Worm (Caenorhabditis elegans) whole organism, young adult: ENCODE results near the gene cyp-13A11.
A peak's percentile ranks its signal among the peaks of the same experiment; 100 is the strongest.

Experiments used
- C17E4.6 ChIP-seq: fragments of 200-800 bp; sonication (Bioruptor generic); IDR thresholded peaks from 2 replicates; pipeline ENCODE4 v1.3.6; 2022; ENCODE audit warnings: missing genetic modification reagents, missing genetic modification characterization, missing compliant biosample characterization
- D2030.7 ChIP-seq: fragments of 200-800 bp; sonication (Bioruptor generic); IDR thresholded peaks from 2 replicates; pipeline ENCODE4 v1.3.6; 2022; ENCODE audit warnings: missing genetic modification reagents, missing genetic modification characterization, missing compliant biosample characterization
- F33H1.4 ChIP-seq: fragments of 200-800 bp; sonication (Bioruptor generic); IDR thresholded peaks from 2 replicates; pipeline ENCODE4 v1.3.6; 2022; ENCODE audit warnings: missing genetic modification reagents, missing genetic modification characterization, missing compliant biosample characterization
- F55B11.4 ChIP-seq: sonication (generic microtip); optimal IDR thresholded peaks from 2 replicates; lab custom pipeline; 2016; ENCODE audit warnings: missing compliant biosample characterization, missing genetic modification characterization, borderline replicate concordance; ENCODE audit not compliant: insufficient read depth
- T07F8.4 ChIP-seq: sonication (generic microtip); optimal IDR thresholded peaks from 2 replicates; lab custom pipeline; 2016; ENCODE audit warnings: mild to moderate bottlenecking, missing genetic modification characterization, moderate library complexity, missing compliant biosample characterization
- Y53G8AR.9 ChIP-seq: fragments of 200-800 bp; sonication (Bioruptor generic); conservative IDR thresholded peaks from 2 replicates; pipeline ENCODE4 v1.3.6; 2022; ENCODE audit warnings: missing genetic modification reagents, missing genetic modification characterization, missing compliant biosample characterization
- Y56A3A.18 ChIP-seq: fragments of 200-800 bp; sonication (Bioruptor generic); IDR thresholded peaks from 2 replicates; pipeline ENCODE4 v1.3.6; 2022; ENCODE audit warnings: missing genetic modification reagents, missing genetic modification characterization, missing compliant biosample characterization
- Y67H2A.10 ChIP-seq: fragments of 200-800 bp; sonication (Bioruptor generic); conservative IDR thresholded peaks from 2 replicates; pipeline ENCODE4 v1.3.6; 2022; ENCODE audit warnings: missing genetic modification reagents, missing genetic modification characterization, missing compliant biosample characterization
- Y79H2A.3 ChIP-seq: fragments of 200-800 bp; sonication (Bioruptor generic); conservative IDR thresholded peaks from 2 replicates; pipeline ENCODE4 v1.3.6; 2022; ENCODE audit warnings: missing genetic modification reagents, missing genetic modification characterization, missing compliant biosample characterization
- attf-6 ChIP-seq: fragments of 200-800 bp; sonication (Bioruptor generic); IDR thresholded peaks from 2 replicates; pipeline ENCODE4 v1.3.6; 2022; ENCODE audit warnings: missing genetic modification reagents, missing genetic modification characterization, missing compliant biosample characterization
- bed-1 ChIP-seq: fragments of 200-800 bp; sonication (Bioruptor generic); IDR thresholded peaks from 2 replicates; pipeline ENCODE4 v1.3.6; 2022; ENCODE audit warnings: missing genetic modification reagents, missing genetic modification characterization, missing compliant biosample characterization
- cebp-2 ChIP-seq: fragments of 200-800 bp; sonication (Bioruptor generic); IDR thresholded peaks from 2 replicates; pipeline ENCODE4 v1.3.6; 2022; ENCODE audit warnings: missing genetic modification characterization, missing compliant biosample characterization
- ceh-100 ChIP-seq: fragments of 200-800 bp; sonication (Bioruptor generic); IDR thresholded peaks from 2 replicates; pipeline ENCODE4 v1.3.6; 2022; ENCODE audit warnings: missing genetic modification reagents, missing genetic modification characterization, missing compliant biosample characterization
- ceh-58 ChIP-seq: fragments of 200-800 bp; sonication (Bioruptor generic); IDR thresholded peaks from 2 replicates; pipeline ENCODE4 v1.3.6; 2022; ENCODE audit warnings: missing genetic modification characterization, missing compliant biosample characterization
- ceh-79 ChIP-seq: sonication (generic microtip); optimal IDR thresholded peaks from 2 replicates; lab custom pipeline; 2017; ENCODE audit warnings: mild to moderate bottlenecking, missing genetic modification characterization, missing compliant biosample characterization
- ceh-91 ChIP-seq: fragments of 200-800 bp; sonication (Bioruptor generic); IDR thresholded peaks from 2 replicates; pipeline ENCODE4 v1.3.6; 2022; ENCODE audit warnings: missing genetic modification reagents, missing genetic modification characterization, missing compliant biosample characterization
- egl-44 ChIP-seq: fragments of 200-800 bp; sonication (Bioruptor generic); IDR thresholded peaks from 2 replicates; pipeline ENCODE4 v1.3.6; 2022; ENCODE audit warnings: missing genetic modification reagents, missing genetic modification characterization, missing compliant biosample characterization
- egrh-3 ChIP-seq: fragments of 200-800 bp; sonication (Bioruptor generic); IDR thresholded peaks from 2 replicates; pipeline ENCODE4 v1.3.6; 2022; ENCODE audit warnings: missing genetic modification reagents, missing genetic modification characterization, missing compliant biosample characterization
- fkh-3 ChIP-seq: sonication (generic microtip); optimal IDR thresholded peaks from 2 replicates; lab custom pipeline; 2016; ENCODE audit warnings: mild to moderate bottlenecking, missing genetic modification characterization, missing compliant biosample characterization
- gei-17 ChIP-seq: fragments of 200-800 bp; sonication (Bioruptor generic); optimal IDR thresholded peaks from 2 replicates; lab custom pipeline; 2018; ENCODE audit warnings: mild to moderate bottlenecking, missing genetic modification characterization, missing compliant biosample characterization
- him-1 ChIP-seq: sonication (generic microtip); optimal IDR thresholded peaks from 2 replicates; lab custom pipeline; 2016; ENCODE audit warnings: missing genotype, missing genetic modification reagents, missing genetic modification characterization, missing compliant biosample characterization
- hlh-12 ChIP-seq: sonication (generic microtip); optimal IDR thresholded peaks from 2 replicates; lab custom pipeline; 2016; ENCODE audit warnings: missing genetic modification characterization, missing compliant biosample characterization
- hmg-1.2 ChIP-seq: fragments of 200-800 bp; sonication (Bioruptor generic); IDR thresholded peaks from 2 replicates; pipeline ENCODE4 v1.3.6; 2022; ENCODE audit warnings: missing genetic modification reagents, missing genetic modification characterization, missing compliant biosample characterization
- let-607 ChIP-seq, 2 experiments: fragments of 200-800 bp in 1 of 2; sonication (Bioruptor generic) in 1 of 2; sonication (generic microtip) in 1 of 2; optimal IDR thresholded peaks; 2 replicates each; lab custom pipeline; 2016 to 2018; ENCODE audit warnings: mild to moderate bottlenecking in 2 of 2, missing compliant biosample characterization in 2 of 2, missing genetic modification characterization in 2 of 2, moderate library complexity in 2 of 2, missing genotype in 1 of 2
- lin-40 ChIP-seq: sonication (generic microtip); optimal IDR thresholded peaks from 2 replicates; lab custom pipeline; 2016; ENCODE audit warnings: missing genetic modification characterization, mild to moderate bottlenecking, missing compliant biosample characterization, missing genotype, missing genetic modification reagents
- lin-54 ChIP-seq: fragments of 200-800 bp; sonication (Bioruptor generic); optimal IDR thresholded peaks from 2 replicates; lab custom pipeline; 2018; ENCODE audit warnings: mild to moderate bottlenecking, missing genetic modification characterization, missing compliant biosample characterization
- madf-10 ChIP-seq: sonication (generic microtip); optimal IDR thresholded peaks from 2 replicates; lab custom pipeline; 2016; ENCODE audit warnings: mild to moderate bottlenecking, missing genetic modification characterization, missing compliant biosample characterization
- madf-3 ChIP-seq: fragments of 200-800 bp; sonication (Bioruptor generic); IDR thresholded peaks from 2 replicates; pipeline ENCODE4 v1.3.6; 2022; ENCODE audit warnings: missing genetic modification reagents, missing genetic modification characterization, missing compliant biosample characterization
- madf-8 ChIP-seq: fragments of 200-800 bp; sonication (Bioruptor generic); conservative IDR thresholded peaks from 2 replicates; pipeline ENCODE4 v1.3.6; 2022; ENCODE audit warnings: missing genetic modification reagents, missing genetic modification characterization, missing compliant biosample characterization
- mes-4 ChIP-seq: sonication (generic microtip); optimal IDR thresholded peaks from 2 replicates; lab custom pipeline; 2016; ENCODE audit warnings: missing genotype, missing genetic modification characterization, missing compliant biosample characterization
- mxl-1 ChIP-seq: sonication (generic microtip); optimal IDR thresholded peaks from 2 replicates; lab custom pipeline; 2016; ENCODE audit warnings: missing genetic modification characterization, missing compliant biosample characterization
- nhr-179 ChIP-seq: sonication (generic microtip); optimal IDR thresholded peaks from 2 replicates; lab custom pipeline; 2016; ENCODE audit warnings: mild to moderate bottlenecking, missing genetic modification characterization, missing compliant biosample characterization
- nhr-27 ChIP-seq: fragments of 200-800 bp; sonication (Bioruptor generic); optimal IDR thresholded peaks from 2 replicates; lab custom pipeline; 2018; ENCODE audit warnings: mild to moderate bottlenecking, missing genetic modification characterization, moderate library complexity, missing compliant biosample characterization
- nhr-80 ChIP-seq: sonication (generic microtip); optimal IDR thresholded peaks from 2 replicates; lab custom pipeline; 2016; ENCODE audit warnings: missing genetic modification characterization, missing compliant biosample characterization
- nhr-90 ChIP-seq: sonication (generic microtip); optimal IDR thresholded peaks from 2 replicates; lab custom pipeline; 2016; ENCODE audit warnings: missing genotype, mild to moderate bottlenecking, missing genetic modification characterization, missing compliant biosample characterization
- pbrm-1 ChIP-seq: fragments of 200-800 bp; sonication (Bioruptor generic); IDR thresholded peaks from 2 replicates; pipeline ENCODE4 v1.3.6; 2022; ENCODE audit warnings: missing genetic modification reagents, missing genetic modification characterization, missing compliant biosample characterization
- pha-4 ChIP-seq: fragments of 150-350 bp; sonication (generic microtip); optimal IDR thresholded peaks from 2 replicates; lab custom pipeline; 2014; ENCODE audit warnings: missing biosample characterization, missing genetic modification reagents, missing genetic modification characterization
- repo-1 ChIP-seq: sonication (generic microtip); optimal IDR thresholded peaks from 2 replicates; lab custom pipeline; 2017; ENCODE audit warnings: mild to moderate bottlenecking, missing genetic modification characterization, missing compliant biosample characterization
- rpc-1 ChIP-seq, 2 experiments: fragments of 150-350 bp in 1 of 2; sonication (generic microtip) in 1 of 2; optimal IDR thresholded peaks; 2 replicates each; lab custom pipeline; 2014 to 2018; ENCODE audit warnings: missing biosample characterization in 1 of 2, missing genetic modification characterization in 1 of 2, missing genetic modification reagents in 1 of 2, missing genotype in 1 of 2
- sdz-38 ChIP-seq: sonication (generic microtip); optimal IDR thresholded peaks from 2 replicates; lab custom pipeline; 2016; ENCODE audit warnings: missing genotype, missing genetic modification characterization, missing compliant biosample characterization
- somi-1 ChIP-seq: fragments of 200-800 bp; sonication (Bioruptor generic); optimal IDR thresholded peaks from 2 replicates; lab custom pipeline; 2018; ENCODE audit warnings: mild to moderate bottlenecking, missing genetic modification characterization, missing compliant biosample characterization
- tbx-9 ChIP-seq: sonication (generic microtip); optimal IDR thresholded peaks from 2 replicates; lab custom pipeline; 2016; ENCODE audit warnings: borderline replicate concordance, missing genetic modification characterization, inconsistent platforms, missing compliant biosample characterization
- tlf-1 ChIP-seq: fragments of 200-800 bp; sonication (Bioruptor generic); optimal IDR thresholded peaks from 2 replicates; lab custom pipeline; 2018; ENCODE audit warnings: mild to moderate bottlenecking, missing genetic modification characterization, missing compliant biosample characterization
- zim-3 ChIP-seq: sonication (generic microtip); optimal IDR thresholded peaks from 2 replicates; lab custom pipeline; 2017; ENCODE audit warnings: mild to moderate bottlenecking, missing genetic modification characterization, moderate library complexity, missing compliant biosample characterization
- ztf-26 ChIP-seq: sonication (generic microtip); optimal IDR thresholded peaks from 2 replicates; lab custom pipeline; 2017; ENCODE audit warnings: missing genetic modification characterization, missing compliant biosample characterization
- ztf-28 ChIP-seq: fragments of 200-800 bp; sonication (Bioruptor generic); IDR thresholded peaks from 2 replicates; pipeline ENCODE4 v1.3.6; 2022; ENCODE audit warnings: missing genetic modification reagents, missing genetic modification characterization, missing compliant biosample characterization
- ztf-3 ChIP-seq: fragments of 200-800 bp; sonication (Bioruptor generic); optimal IDR thresholded peaks from 2 replicates; lab custom pipeline; 2018; ENCODE audit warnings: mild to moderate bottlenecking, missing genetic modification characterization, missing compliant biosample characterization
- ztf-6 ChIP-seq: fragments of 200-800 bp; sonication (Bioruptor generic); IDR thresholded peaks from 2 replicates; pipeline ENCODE4 v1.3.6; 2022; ENCODE audit warnings: missing genetic modification reagents, missing genetic modification characterization, missing compliant biosample characterization

Gene cyp-13A11

DNA sequence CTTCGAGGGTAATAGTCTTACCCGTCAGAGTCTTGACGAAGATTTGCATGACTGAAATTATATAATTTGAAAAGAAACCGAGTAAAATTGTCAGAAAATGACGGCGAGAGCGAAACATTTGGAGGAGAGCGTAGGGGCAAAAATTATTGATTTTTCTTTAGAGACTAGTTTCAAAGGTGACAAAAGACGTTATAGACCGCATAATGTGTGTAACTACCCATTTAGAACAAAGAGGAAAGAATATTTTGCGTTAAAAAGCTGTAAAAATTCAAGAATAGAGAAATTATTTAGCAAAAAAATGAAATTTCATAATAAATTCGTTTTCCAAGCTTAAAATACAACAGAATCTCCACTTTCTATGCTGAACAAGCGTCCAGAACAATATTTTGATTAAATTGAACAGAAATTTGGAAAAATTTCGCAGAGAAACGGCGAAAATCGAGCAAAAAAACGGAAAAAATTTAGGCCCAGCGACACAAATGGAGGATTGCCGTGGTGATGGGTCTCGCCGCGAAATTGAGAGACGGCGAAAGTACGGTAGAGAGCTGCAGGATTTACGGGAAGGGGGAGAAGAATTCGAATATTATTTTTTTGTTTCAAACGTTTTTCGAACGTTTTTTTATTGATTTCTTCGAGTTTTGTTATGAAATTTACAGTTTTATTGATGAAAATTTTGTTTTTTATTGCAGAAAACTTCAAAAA, 42.2 kb upstream of the cyp-13A11 start, which contains the start of the genes ubq-2 and frg-1 (continued):
- TF ChIP-seq Y67H2A.10 = no peak
- TF ChIP-seq ceh-91 (GFP tag; lab: Robert Waterston, UW) = peak; percentile 60
- TF ChIP-seq somi-1 (GFP tag; lab: Kevin White, UChicago) = no peak
- TF ChIP-seq rpc-1 (optimal IDR thresholded peaks at IDR 0.05; lab: Kevin White, UChicago) = peak; percentile 10
- no peak for TF ChIP-seq rpc-1 (tag; optimal IDR thresholded peaks at IDR 0.05; lab: Kevin White, UChicago)
- TF ChIP-seq fkh-3 (tag; lab: Kevin White, UChicago) = no peak
- TF ChIP-seq tlf-1 (GFP tag; lab: Kevin White, UChicago) = peak; percentile 73
- peak; percentile 98 for TF ChIP-seq F33H1.4 (GFP tag; lab: Robert Waterston, UW)
- TF ChIP-seq hmg-1.2 (GFP tag; lab: Robert Waterston, UW) = peak; percentile 43
- TF ChIP-seq bed-1 = no peak
- TF ChIP-seq mes-4 (tag; lab: Kevin White, UChicago) = no peak
- no peak for TF ChIP-seq ztf-26 (tag; lab: Kevin White, UChicago)
- peak in 1 of 2 experiments; percentile 67 for TF ChIP-seq let-607 (tag; optimal IDR thresholded peaks at IDR 0.05; lab: Kevin White, UChicago)
- TF ChIP-seq egrh-3 (GFP tag; lab: Robert Waterston, UW) = peak; percentile 58; the same call in 1 of the 2 replicates
- no peak for TF ChIP-seq ceh-58 (GFP tag; lab: Robert Waterston, UW)
- no peak for TF ChIP-seq ztf-6
- peak; percentile 82 for TF ChIP-seq madf-3 (GFP tag; lab: Robert Waterston, UW)
- TF ChIP-seq cebp-2 (GFP tag; lab: Robert Waterston, UW) = no peak
- no peak for TF ChIP-seq Y56A3A.18 (GFP tag; lab: Robert Waterston, UW)
- 0 out of 2 replicates have a peak, but pooled peaks have one; percentile 32 for TF ChIP-seq ztf-28
- TF ChIP-seq attf-6 (GFP tag; lab: Robert Waterston, UW) = 0 out of 2 replicates have a peak, but pooled peaks have one; percentile 11
- TF ChIP-seq nhr-90 (tag; lab: Kevin White, UChicago) = no peak
- TF ChIP-seq pha-4 = peak; percentile 60
- TF ChIP-seq madf-8 (GFP tag; lab: Robert Waterston, UW) = peak; percentile 69
- no peak for TF ChIP-seq nhr-80 (tag; lab: Kevin White, UChicago)
- TF ChIP-seq ceh-79 (tag; lab: Kevin White, UChicago) = no peak
- no peak for TF ChIP-seq nhr-179 (tag; lab: Kevin White, UChicago)
- TF ChIP-seq ztf-3 (GFP tag; lab: Kevin White, UChicago) = no peak
- no peak for TF ChIP-seq T07F8.4 (tag; lab: Kevin White, UChicago)
- TF ChIP-seq hlh-12 (tag; lab: Kevin White, UChicago) = no peak
- TF ChIP-seq zim-3 = no peak
- peak; percentile 37 for TF ChIP-seq madf-10 (tag; lab: Kevin White, UChicago)
- peak; percentile 79 for TF ChIP-seq D2030.7 (GFP tag; lab: Robert Waterston, UW)
- TF ChIP-seq him-1 = peak; percentile 51
- no peak for TF ChIP-seq sdz-38 (tag; lab: Kevin White, UChicago)
- peak; percentile 80 for TF ChIP-seq pbrm-1 (GFP tag; lab: Robert Waterston, UW)
- TF ChIP-seq Y79H2A.3 (GFP tag; lab: Robert Waterston, UW) = no peak
- no peak for TF ChIP-seq F55B11.4 (tag; lab: Kevin White, UChicago)
- TF ChIP-seq tbx-9 (tag; lab: Kevin White, UChicago) = no peak
- no peak for TF ChIP-seq nhr-27 (tag; lab: Kevin White, UChicago)
- TF ChIP-seq ceh-100 (GFP tag; lab: Robert Waterston, UW) = peak; percentile 69
- no peak for TF ChIP-seq egl-44 (GFP tag; lab: Robert Waterston, UW)
- TF ChIP-seq Y53G8AR.9 = peak; percentile 77
- TF ChIP-seq lin-40 (tag; lab: Kevin White, UChicago) = peak; percentile 84
- no peak for TF ChIP-seq mxl-1 (tag; lab: Kevin White, UChicago)
- peak; percentile 36; the same call in 1 of the 2 replicates for TF ChIP-seq C17E4.6 (GFP tag; lab: Robert Waterston, UW)
- peak; percentile 57 for TF ChIP-seq gei-17
- no peak for TF ChIP-seq repo-1 (tag; lab: Kevin White, UChicago)
- peak; percentile 89 for TF ChIP-seq lin-54 (GFP tag; lab: Kevin White, UChicago)
